Fruit fly (Drosophila melanogaster) whole organism: Measurements from ENCODE around the gene CG12017.

Experiments used
- CG8478 ChIP-seq: fragments of >200 bp; optimal IDR thresholded peaks from 2 replicates; lab custom pipeline; 2018; ENCODE audit warnings: inconsistent platforms
- pan ChIP-seq: fragments of >200 bp; optimal IDR thresholded peaks from 2 replicates; lab custom pipeline; 2017

- no peak for TF ChIP-seq CG8478 (lab: Kevin White, UChicago)
- TF ChIP-seq pan (lab: Kevin White, UChicago) = no peak
Measured at dm6 chr3L:3325925-3326903, 46.2 kb downstream of the CG12017 start, which contains the start of gene Gtpx.
